Worm (Caenorhabditis elegans): Measurements from ENCODE around the gene F54B11.7.

DNA sequence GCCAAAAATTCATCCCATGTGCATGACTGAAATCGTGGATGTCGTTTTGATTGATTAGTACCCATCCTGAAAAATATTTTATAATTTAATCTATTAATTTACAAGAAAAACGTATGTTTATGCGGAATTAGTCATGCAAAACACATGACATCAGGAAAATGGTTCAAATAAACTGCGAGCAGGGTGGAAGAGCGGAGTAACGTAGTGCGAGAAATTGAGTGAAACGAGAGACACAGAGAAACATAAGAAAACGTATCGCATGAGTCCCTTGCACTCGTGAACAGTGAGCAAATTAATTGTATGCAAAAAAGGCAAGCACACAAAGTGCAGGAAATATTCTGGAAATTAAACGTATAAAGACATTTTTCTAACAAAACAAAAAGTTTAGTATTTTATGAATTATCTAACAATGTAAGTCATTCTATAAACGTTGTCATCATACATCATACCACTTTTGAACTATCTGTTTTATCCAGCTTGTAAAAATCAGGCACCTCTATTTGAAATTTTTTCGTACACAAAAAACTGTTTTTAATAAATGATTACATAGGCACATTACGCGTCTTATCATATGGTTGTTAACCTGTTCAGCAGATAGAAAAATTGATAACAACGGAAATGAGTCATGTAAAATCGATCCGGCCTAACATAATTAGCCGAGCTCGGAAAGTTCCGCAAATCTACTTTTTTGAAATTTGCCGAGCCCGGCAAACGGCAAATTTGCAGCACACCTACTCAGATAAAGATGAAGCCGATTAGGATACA lies 4.1 kb upstream of the F54B11.7 start, which contains the start of gene F54B11.5:
- TF ChIP-seq lin-13 (GFP tag; optimal IDR thresholded peaks at IDR 0.05) (no peak), snpc-4 (tag; optimal IDR thresholded peaks at IDR 0.05) (peak; percentile 5), ceh-82 (tag; optimal IDR thresholded peaks at IDR 0.05) (peak in 2 of 3 experiments; percentile 17 to 52), ztf-11 (tag; optimal IDR thresholded peaks at IDR 0.05) (no peak), mep-1 (tag; optimal IDR thresholded peaks at IDR 0.05) (peak; percentile 84), nhr-76 (tag; optimal IDR thresholded peaks at IDR 0.05) (no peak), elt-2 (tag; optimal IDR thresholded peaks at IDR 0.05) (peak; percentile 30), ama-1 (optimal IDR thresholded peaks at IDR 0.05) (no peak), egl-27 (tag; optimal IDR thresholded peaks at IDR 0.05) (no peak), aha-1 (tag; optimal IDR thresholded peaks at IDR 0.05) (no peak), blmp-1 (tag; optimal IDR thresholded peaks at IDR 0.05) (peak; percentile 42), nhr-11 (tag; optimal IDR thresholded peaks at IDR 0.05) (no peak), lin-39 (tag; optimal IDR thresholded peaks at IDR 0.05) (no peak), fkh-10 (GFP tag; optimal IDR thresholded peaks at IDR 0.05) (no peak)
